Fruit fly (Drosophila melanogaster) whole organism, embryonic: ENCODE data around the gene CG10907.

Source experiments
- B-H2 ChIP-seq: fragments of 200-800 bp; sonication (Bioruptor generic); optimal IDR thresholded peaks from 2 replicates; lab custom pipeline; 2018; ENCODE audit warnings: missing biosample characterization, mild to moderate bottlenecking, missing genetic modification characterization
- BtbVII ChIP-seq: fragments of 200-800 bp; sonication (Bioruptor generic); optimal IDR thresholded peaks from 3 replicates; lab custom pipeline; 2017; ENCODE audit warnings: missing biosample characterization, mild to moderate bottlenecking, missing genetic modification characterization
- C15 ChIP-seq: fragments of 200-800 bp; sonication (Bioruptor generic); IDR thresholded peaks from 3 replicates; pipeline ENCODE4 v1.3.6; 2022; ENCODE audit warnings: missing biosample characterization, missing genetic modification characterization
- CG10267 ChIP-seq: fragments of 200-800 bp; sonication (Bioruptor generic); optimal IDR thresholded peaks from 2 replicates; lab custom pipeline; 2018; ENCODE audit warnings: missing biosample characterization, mild to moderate bottlenecking, missing genetic modification characterization, moderate library complexity
- CG10321 ChIP-seq: fragments of 200-800 bp; sonication (Bioruptor generic); IDR thresholded peaks from 2 replicates; pipeline ENCODE4 v1.3.6; 2022; ENCODE audit warnings: missing biosample characterization, missing genetic modification characterization
- CG10431 ChIP-seq: fragments of 200-800 bp; sonication (Bioruptor generic); optimal IDR thresholded peaks from 3 replicates; lab custom pipeline; 2018; ENCODE audit warnings: missing biosample characterization, mild to moderate bottlenecking, missing genetic modification characterization
- CG10462 ChIP-seq: fragments of 200-800 bp; sonication (Bioruptor generic); optimal IDR thresholded peaks from 2 replicates; lab custom pipeline; 2016; ENCODE audit warnings: missing biosample characterization, missing genetic modification characterization
- CG12769 ChIP-seq: fragments of 200-800 bp; sonication (Bioruptor generic); optimal IDR thresholded peaks from 2 replicates; lab custom pipeline; 2019; ENCODE audit warnings: missing biosample characterization, mild to moderate bottlenecking, missing genetic modification characterization, moderate library complexity
- CG14014 ChIP-seq: fragments of 200-800 bp; sonication (Bioruptor generic); IDR thresholded peaks from 2 replicates; pipeline ENCODE4 v1.3.6; 2022; ENCODE audit warnings: missing biosample characterization, missing genetic modification characterization
- CG15601 ChIP-seq: fragments of 200-800 bp; sonication (Bioruptor generic); optimal IDR thresholded peaks from 3 replicates; lab custom pipeline; 2019; ENCODE audit warnings: missing biosample characterization, mild to moderate bottlenecking, missing genetic modification characterization, moderate library complexity
- CG16779 ChIP-seq: fragments of 200-800 bp; sonication (Bioruptor generic); IDR thresholded peaks from 2 replicates; pipeline ENCODE4 v1.3.6; 2022; ENCODE audit warnings: missing biosample characterization, missing genetic modification characterization
- CG18011 ChIP-seq: fragments of 200-800 bp; sonication (Bioruptor generic); optimal IDR thresholded peaks from 2 replicates; lab custom pipeline; 2017; ENCODE audit warnings: missing biosample characterization, missing genetic modification characterization, mild to moderate bottlenecking, moderate library complexity, missing genotype
- CG2712 ChIP-seq: fragments of 200-800 bp; optimal IDR thresholded peaks from 3 replicates; lab custom pipeline; 2019; ENCODE audit warnings: missing biosample characterization, mild to moderate bottlenecking, missing genetic modification characterization, moderate library complexity
- CG3407 ChIP-seq: fragments of 200-800 bp; sonication (Bioruptor generic); optimal IDR thresholded peaks from 2 replicates; lab custom pipeline; 2018; ENCODE audit warnings: missing biosample characterization, mild to moderate bottlenecking, missing genetic modification characterization
- CG4328 ChIP-seq: fragments of 200-800 bp; sonication (Bioruptor generic); optimal IDR thresholded peaks from 3 replicates; lab custom pipeline; 2017; ENCODE audit warnings: missing biosample characterization, missing genetic modification reagents, missing genetic modification characterization
- CG43689 ChIP-seq: fragments of 200-800 bp; sonication (Bioruptor generic); IDR thresholded peaks from 2 replicates; pipeline ENCODE4 v1.3.6; 2022; ENCODE audit warnings: missing biosample characterization, missing genetic modification characterization
- CG5953 ChIP-seq: fragments of 200-800 bp; sonication (Bioruptor generic); IDR thresholded peaks from 2 replicates; pipeline ENCODE4 v1.3.6; 2022; ENCODE audit warnings: missing biosample characterization, missing genetic modification characterization
- CG6272 ChIP-seq: fragments of 200-800 bp; sonication (Bioruptor generic); IDR thresholded peaks from 2 replicates; pipeline ENCODE4 v1.3.6; 2022; ENCODE audit warnings: missing biosample characterization, missing genetic modification characterization
- CG6654 ChIP-seq: fragments of 200-800 bp; sonication (Bioruptor generic); optimal IDR thresholded peaks from 2 replicates; lab custom pipeline; 2017; ENCODE audit warnings: missing biosample characterization, mild to moderate bottlenecking, missing genetic modification characterization
- CG7786 ChIP-seq: fragments of 200-800 bp; sonication (Bioruptor generic); optimal IDR thresholded peaks from 2 replicates; lab custom pipeline; 2016; ENCODE audit warnings: missing biosample characterization, missing genetic modification characterization
- CG9215 ChIP-seq: fragments of 200-800 bp; sonication (Bioruptor generic); IDR thresholded peaks from 2 replicates; pipeline ENCODE4 v1.3.6; 2022; ENCODE audit warnings: missing biosample characterization, missing genetic modification characterization
- CG9797 ChIP-seq: fragments of 200-800 bp; sonication (Bioruptor generic); optimal IDR thresholded peaks from 3 replicates; lab custom pipeline; 2018; ENCODE audit warnings: missing biosample characterization, mild to moderate bottlenecking, missing genetic modification characterization
- CG9817 ChIP-seq: fragments of 200-800 bp; sonication (Bioruptor generic); optimal IDR thresholded peaks from 2 replicates; lab custom pipeline; 2018; ENCODE audit warnings: missing biosample characterization, mild to moderate bottlenecking, missing genetic modification characterization, moderate library complexity
- D19A ChIP-seq: fragments of 200-800 bp; optimal IDR thresholded peaks from 3 replicates; lab custom pipeline; 2019; ENCODE audit warnings: missing biosample characterization, mild to moderate bottlenecking, missing genetic modification characterization, moderate library complexity
- H15 ChIP-seq: fragments of 200-800 bp; sonication (Bioruptor generic); IDR thresholded peaks from 3 replicates; pipeline ENCODE4 v1.3.6; 2022; ENCODE audit warnings: missing biosample characterization, missing genetic modification characterization
- H2.0 ChIP-seq: fragments of 200-800 bp; sonication (Bioruptor generic); IDR thresholded peaks from 2 replicates; pipeline ENCODE4 v1.3.6; 2022; ENCODE audit warnings: missing biosample characterization, missing genetic modification characterization
- HmgD ChIP-seq: fragments of 200-800 bp; sonication (Bioruptor generic); optimal IDR thresholded peaks from 3 replicates; lab custom pipeline; 2016; ENCODE audit warnings: missing biosample characterization, missing genetic modification characterization
- Hmr ChIP-seq: fragments of 200-800 bp; sonication (Bioruptor generic); optimal IDR thresholded peaks from 3 replicates; lab custom pipeline; 2017; ENCODE audit warnings: mild to moderate bottlenecking, missing biosample characterization, missing genetic modification reagents, missing genetic modification characterization
- Hmx ChIP-seq: fragments of 200-800 bp; sonication (Bioruptor generic); optimal IDR thresholded peaks from 2 replicates; lab custom pipeline; 2016; ENCODE audit warnings: missing biosample characterization, missing genetic modification characterization
- Lhr ChIP-seq: fragments of 200-800 bp; sonication (Bioruptor generic); optimal IDR thresholded peaks from 3 replicates; lab custom pipeline; 2017; ENCODE audit warnings: mild to moderate bottlenecking, missing biosample characterization, missing genetic modification reagents, missing genetic modification characterization
- Max ChIP-seq: fragments of 200-800 bp; sonication (Bioruptor generic); optimal IDR thresholded peaks from 2 replicates; lab custom pipeline; 2016; ENCODE audit warnings: missing biosample characterization, mild to moderate bottlenecking, missing genetic modification characterization
- Oaz ChIP-seq: fragments of 200-800 bp; sonication (Bioruptor generic); IDR thresholded peaks from 2 replicates; pipeline ENCODE4 v1.3.6; 2022; ENCODE audit warnings: missing biosample characterization, missing genetic modification characterization
- PHDP ChIP-seq: fragments of 200-800 bp; sonication (Bioruptor generic); optimal IDR thresholded peaks from 3 replicates; lab custom pipeline; 2018; ENCODE audit warnings: missing biosample characterization, mild to moderate bottlenecking, missing genetic modification characterization, moderate library complexity
- Ptx1 ChIP-seq: fragments of 200-800 bp; sonication (Bioruptor generic); IDR thresholded peaks from 2 replicates; pipeline ENCODE4 v1.3.6; 2022; ENCODE audit warnings: missing biosample characterization, missing genetic modification characterization
- aop ChIP-seq: fragments of 200-800 bp; sonication (Bioruptor generic); IDR thresholded peaks from 2 replicates; pipeline ENCODE4 v1.3.6; 2022; ENCODE audit warnings: missing biosample characterization, missing genetic modification characterization
- bab2 ChIP-seq: fragments of 200-800 bp; sonication (Bioruptor generic); optimal IDR thresholded peaks from 2 replicates; lab custom pipeline; 2016; ENCODE audit warnings: missing biosample characterization, missing genetic modification characterization
- btn ChIP-seq: fragments of 200-800 bp; sonication (Bioruptor generic); optimal IDR thresholded peaks from 2 replicates; lab custom pipeline; 2016; ENCODE audit warnings: missing biosample characterization, missing genetic modification characterization
- chn ChIP-seq: fragments of 200-800 bp; sonication (Bioruptor generic); optimal IDR thresholded peaks from 2 replicates; lab custom pipeline; 2016; ENCODE audit warnings: missing biosample characterization, missing genetic modification characterization
- crol ChIP-seq: fragments of 200-800 bp; sonication (Bioruptor generic); IDR thresholded peaks from 2 replicates; pipeline ENCODE4 v1.3.6; 2022; ENCODE audit warnings: missing biosample characterization, missing genetic modification characterization
- disco-r ChIP-seq: fragments of 200-800 bp; sonication (Bioruptor generic); optimal IDR thresholded peaks from 2 replicates; lab custom pipeline; 2016; ENCODE audit warnings: missing biosample characterization, missing genetic modification characterization
- eyg ChIP-seq: fragments of 200-800 bp; sonication (Bioruptor generic); optimal IDR thresholded peaks from 3 replicates; lab custom pipeline; 2016; ENCODE audit warnings: missing biosample characterization, missing genetic modification characterization
- gsb-n ChIP-seq: fragments of 200-800 bp; sonication (Bioruptor generic); optimal IDR thresholded peaks from 3 replicates; lab custom pipeline; 2018; ENCODE audit warnings: missing biosample characterization, mild to moderate bottlenecking, missing genetic modification characterization
- nerfin-2 ChIP-seq: fragments of 200-800 bp; sonication (Bioruptor generic); IDR thresholded peaks from 2 replicates; pipeline ENCODE4 v1.3.6; 2022; ENCODE audit warnings: missing biosample characterization, missing genetic modification characterization; ENCODE audit not compliant: partially characterized antibody
- nmo ChIP-seq: fragments of 200-800 bp; sonication (Bioruptor generic); optimal IDR thresholded peaks from 2 replicates; lab custom pipeline; 2018; ENCODE audit warnings: missing biosample characterization, mild to moderate bottlenecking, missing genetic modification characterization, moderate library complexity
- pb ChIP-seq: fragments of 200-800 bp; sonication (Bioruptor generic); optimal IDR thresholded peaks from 3 replicates; lab custom pipeline; 2016; ENCODE audit warnings: missing biosample characterization, missing genetic modification characterization
- peb ChIP-seq: fragments of 200-800 bp; sonication (Bioruptor generic); IDR thresholded peaks from 2 replicates; pipeline ENCODE4 v1.3.6; 2022; ENCODE audit warnings: missing biosample characterization, missing genetic modification characterization
- pfk ChIP-seq: fragments of 200-800 bp; sonication (Bioruptor generic); optimal IDR thresholded peaks from 2 replicates; lab custom pipeline; 2018; ENCODE audit warnings: missing biosample characterization, mild to moderate bottlenecking, missing genetic modification characterization, moderate library complexity
- pum ChIP-seq: fragments of 200-800 bp; sonication (Bioruptor generic); optimal IDR thresholded peaks from 2 replicates; lab custom pipeline; 2016; ENCODE audit warnings: missing biosample characterization, missing genetic modification characterization
- ro ChIP-seq: fragments of 200-800 bp; sonication (Bioruptor generic); IDR thresholded peaks from 2 replicates; pipeline ENCODE4 v1.3.6; 2022; ENCODE audit warnings: missing biosample characterization, missing genetic modification characterization
- sima ChIP-seq: fragments of 200-800 bp; sonication (Bioruptor generic); optimal IDR thresholded peaks from 2 replicates; lab custom pipeline; 2016; ENCODE audit warnings: missing biosample characterization, missing genetic modification characterization
- ssp ChIP-seq: fragments of 200-800 bp; sonication (Bioruptor generic); IDR thresholded peaks from 2 replicates; pipeline ENCODE4 v1.3.6; 2022; ENCODE audit warnings: missing biosample characterization, missing genetic modification characterization
- tll ChIP-seq, 2 experiments: fragments of 200-800 bp in 1 of 2; fragments of >200 bp in 1 of 2; sonication (Bioruptor generic) in 1 of 2; optimal IDR thresholded peaks; 2 replicates each; lab custom pipeline; 2017 to 2019; ENCODE audit warnings: missing biosample characterization in 2 of 2, missing genetic modification characterization in 2 of 2, mild to moderate bottlenecking in 1 of 2, moderate library complexity in 1 of 2

The CG10907 gene

dm6 chr3L:11785291-11785690 lies 8.0 kb upstream of the CG10907 start (continued):
- TF ChIP-seq aop (GFP tag; lab: Robert Waterston, UW) (no peak), pum (GFP tag; lab: Kevin White, UChicago) (peak; percentile 0), CG6272 (no peak), CG12769 (tag; lab: Kevin White, UChicago) (no peak), CG9817 (tag; lab: Kevin White, UChicago) (peak; percentile 58), Ptx1 (peak; percentile 64), pfk (GFP tag; lab: Kevin White, UChicago) (no peak), nmo (peak; percentile 24), peb (GFP tag; lab: Robert Waterston, UW) (no peak), CG16779 (no peak), CG18011 (GFP tag; lab: Kevin White, UChicago) (no peak), disco-r (GFP tag; lab: Kevin White, UChicago) (no peak), gsb-n (no peak), CG9215 (GFP tag; lab: Robert Waterston, UW) (peak; percentile 58), btn (GFP tag; lab: Kevin White, UChicago) (no peak), Lhr (GFP tag; lab: Kevin White, UChicago) (no peak), Hmr (GFP tag; lab: Kevin White, UChicago) (no peak), tll (GFP tag; optimal IDR thresholded peaks at IDR 0.05; lab: Kevin White, UChicago) (no peak), CG10462 (GFP tag; lab: Kevin White, UChicago) (no peak), Max (GFP tag; lab: Kevin White, UChicago) (no peak), sima (GFP tag; lab: Kevin White, UChicago) (no peak), CG9797 (GFP tag; lab: Kevin White, UChicago) (no peak), eyg (no peak), Hmx (GFP tag; lab: Kevin White, UChicago) (no peak), CG6654 (GFP tag; lab: Kevin White, UChicago) (no peak), bab2 (GFP tag; lab: Kevin White, UChicago) (no peak), CG5953 (no peak), B-H2 (GFP tag; lab: Kevin White, UChicago) (no peak), CG3407 (GFP tag; lab: Kevin White, UChicago) (no peak), PHDP (tag; lab: Kevin White, UChicago) (no peak), CG43689 (GFP tag; lab: Robert Waterston, UW) (no peak), BtbVII (GFP tag; lab: Kevin White, UChicago) (no peak), CG2712 (tag; lab: Kevin White, UChicago) (no peak), H2.0 (peak; percentile 20; the same call in 1 of the 2 replicates), Oaz (GFP tag; lab: Robert Waterston, UW) (no peak), chn (no peak), H15 (GFP tag; lab: Robert Waterston, UW) (peak; percentile 51; the same call in 2 of the 3 replicates), pb (GFP tag; lab: Kevin White, UChicago) (no peak), ro (GFP tag; lab: Robert Waterston, UW) (no peak), HmgD (GFP tag; lab: Kevin White, UChicago) (no peak), nerfin-2 (GFP tag; lab: Robert Waterston, UW) (no peak), CG10267 (no peak), CG10431 (no peak), CG4328 (GFP tag; lab: Kevin White, UChicago) (peak; percentile 3), C15 (GFP tag; lab: Robert Waterston, UW) (no peak), ssp (0 out of 2 replicates have a peak, but pooled peaks have one; percentile 9), CG15601 (tag; lab: Kevin White, UChicago) (no peak), CG10321 (GFP tag; lab: Robert Waterston, UW) (0 out of 2 replicates have a peak, but pooled peaks have one; percentile 21), CG14014 (GFP tag; lab: Robert Waterston, UW) (0 out of 2 replicates have a peak, but pooled peaks have one; percentile 28), D19A (tag; lab: Kevin White, UChicago) (no peak), crol (no peak), CG7786 (no peak)
